Fruit fly (Drosophila melanogaster) whole organism, embryonic: ENCODE results near the gene CG7497.

ENCODE experiments used
- CG12299 ChIP-seq: fragments of 200-800 bp; sonication (Bioruptor generic); optimal IDR thresholded peaks from 2 replicates; lab custom pipeline; 2018; ENCODE audit warnings: missing biosample characterization, mild to moderate bottlenecking, missing genetic modification characterization
- CG12744 ChIP-seq: fragments of 200-800 bp; sonication (Bioruptor generic); optimal IDR thresholded peaks from 2 replicates; lab custom pipeline; 2016; ENCODE audit warnings: missing biosample characterization, missing genetic modification characterization
- CG14014 ChIP-seq: fragments of 200-800 bp; sonication (Bioruptor generic); IDR thresholded peaks from 2 replicates; pipeline ENCODE4 v1.3.6; 2022; ENCODE audit warnings: missing biosample characterization, missing genetic modification characterization
- CG15479 ChIP-seq: fragments of 200-800 bp; sonication (Bioruptor generic); optimal IDR thresholded peaks from 3 replicates; lab custom pipeline; 2019; ENCODE audit warnings: missing biosample characterization, mild to moderate bottlenecking, missing genetic modification characterization, moderate library complexity
- CG1647 ChIP-seq: fragments of 200-800 bp; sonication (Bioruptor generic); optimal IDR thresholded peaks from 3 replicates; lab custom pipeline; 2016; ENCODE audit warnings: missing biosample characterization, missing genetic modification characterization
- CG17328 ChIP-seq: fragments of 200-800 bp; sonication (Bioruptor generic); IDR thresholded peaks from 2 replicates; pipeline ENCODE4 v1.3.6; 2022; ENCODE audit warnings: missing biosample characterization, missing genetic modification characterization
- CG18262 ChIP-seq: fragments of 200-800 bp; optimal IDR thresholded peaks from 3 replicates; lab custom pipeline; 2019; ENCODE audit warnings: missing biosample characterization, mild to moderate bottlenecking, missing genetic modification characterization, moderate library complexity
- CG2116 ChIP-seq: fragments of 200-800 bp; sonication (Bioruptor generic); optimal IDR thresholded peaks from 3 replicates; lab custom pipeline; 2018; ENCODE audit warnings: missing biosample characterization, mild to moderate bottlenecking, missing genetic modification characterization
- CG30020 ChIP-seq: fragments of 200-800 bp; optimal IDR thresholded peaks from 2 replicates; lab custom pipeline; 2019; ENCODE audit warnings: missing biosample characterization, mild to moderate bottlenecking, missing genetic modification characterization, moderate library complexity
- CG3726 ChIP-seq: fragments of 200-800 bp; sonication (Bioruptor generic); IDR thresholded peaks from 3 replicates; pipeline ENCODE4, ENCODE4 v1.3.6; 2022; ENCODE audit warnings: missing biosample characterization, missing genetic modification characterization
- CG3838 ChIP-seq: fragments of 200-800 bp; sonication (Bioruptor generic); optimal IDR thresholded peaks from 3 replicates; lab custom pipeline; 2016; ENCODE audit warnings: missing biosample characterization, missing genetic modification characterization
- CG4328 ChIP-seq: fragments of 200-800 bp; sonication (Bioruptor generic); optimal IDR thresholded peaks from 3 replicates; lab custom pipeline; 2017; ENCODE audit warnings: missing biosample characterization, missing genetic modification reagents, missing genetic modification characterization
- CG4730 ChIP-seq: fragments of 200-800 bp; sonication (Bioruptor generic); IDR thresholded peaks from 2 replicates; pipeline ENCODE4 v1.3.6; 2022; ENCODE audit warnings: missing biosample characterization, missing genetic modification characterization
- CG8924 ChIP-seq: fragments of 200-800 bp; optimal IDR thresholded peaks from 3 replicates; lab custom pipeline; 2019; ENCODE audit warnings: missing biosample characterization, mild to moderate bottlenecking, missing genetic modification characterization, moderate library complexity
- CG9437 ChIP-seq: fragments of 200-800 bp; sonication (Bioruptor generic); optimal IDR thresholded peaks from 2 replicates; lab custom pipeline; 2018; ENCODE audit warnings: missing biosample characterization, mild to moderate bottlenecking, missing genetic modification characterization
- CG9876 ChIP-seq: fragments of 200-800 bp; sonication (Bioruptor generic); optimal IDR thresholded peaks from 2 replicates; lab custom pipeline; 2016; ENCODE audit warnings: missing biosample characterization, missing genetic modification characterization
- Camta ChIP-seq: fragments of 200-800 bp; sonication (Bioruptor generic); optimal IDR thresholded peaks from 2 replicates; lab custom pipeline; 2016; ENCODE audit warnings: missing biosample characterization, missing genetic modification characterization
- D ChIP-seq, 2 experiments: fragments of 200-800 bp in 1 of 2; fragments of >200 bp in 1 of 2; sonication (Bioruptor generic) in 1 of 2; optimal IDR thresholded peaks; 2 replicates in 1 of 2; 3 replicates in 1 of 2; lab custom pipeline; 2017; ENCODE audit warnings: mild to moderate bottlenecking in 1 of 2, missing biosample characterization in 1 of 2, missing genetic modification characterization in 1 of 2, missing genetic modification reagents in 1 of 2
- Dll ChIP-seq: fragments of 200-800 bp; sonication (Bioruptor generic); IDR thresholded peaks from 4 replicates; pipeline ENCODE4 v1.3.6; 2022; ENCODE audit warnings: missing biosample characterization, missing genetic modification characterization; ENCODE audit not compliant: partially characterized antibody
- Doc3 ChIP-seq: fragments of 200-800 bp; sonication (Bioruptor generic); IDR thresholded peaks from 3 replicates; pipeline ENCODE4 v1.3.6; 2022; ENCODE audit warnings: missing biosample characterization, missing genetic modification characterization; ENCODE audit not compliant: partially characterized antibody
- Elba2 ChIP-seq: fragments of 200-800 bp; sonication (Bioruptor generic); optimal IDR thresholded peaks from 3 replicates; lab custom pipeline; 2016; ENCODE audit warnings: missing biosample characterization, missing genetic modification characterization
- Gsc ChIP-seq: fragments of 200-800 bp; sonication (Bioruptor generic); IDR thresholded peaks from 2 replicates; pipeline ENCODE4 v1.3.6; 2022; ENCODE audit warnings: missing biosample characterization, missing genetic modification characterization
- MBD-R2 ChIP-seq: fragments of 200-800 bp; sonication (Bioruptor generic); IDR thresholded peaks from 2 replicates; pipeline ENCODE4 v1.3.6; 2022; ENCODE audit warnings: missing biosample characterization, missing genetic modification characterization
- Pdp1 ChIP-seq, 2 experiments: fragments of 200-800 bp; sonication (Bioruptor generic); optimal IDR thresholded peaks; 3 replicates each; lab custom pipeline; 2016; ENCODE audit warnings: missing biosample characterization in 2 of 2, missing genetic modification characterization in 2 of 2, mild to moderate bottlenecking in 1 of 2, moderate library complexity in 1 of 2
- Ravus ChIP-seq: fragments of 200-800 bp; sonication (Bioruptor generic); IDR thresholded peaks from 2 replicates; pipeline ENCODE4 v1.3.6; 2022; ENCODE audit warnings: missing biosample characterization, missing genetic modification characterization
- Rfx ChIP-seq: fragments of 200-800 bp; sonication (Bioruptor generic); IDR thresholded peaks from 2 replicates; pipeline ENCODE4 v1.3.6; 2022; ENCODE audit warnings: missing biosample characterization, missing genetic modification characterization
- Stat92E ChIP-seq, 3 experiments: fragments of >200 bp in 2 of 3; fragments of 200-800 bp in 1 of 3; sonication (Bioruptor generic) in 1 of 3; optimal IDR thresholded peaks; 2 replicates each; lab custom pipeline; 2017 to 2019; ENCODE audit warnings: missing biosample characterization in 3 of 3, missing genetic modification characterization in 3 of 3, mild to moderate bottlenecking in 1 of 3, moderate library complexity in 1 of 3
- Taf1 ChIP-seq: fragments of 200-800 bp; sonication (Bioruptor generic); IDR thresholded peaks from 2 replicates; pipeline ENCODE4 v1.3.6; 2022; ENCODE audit warnings: missing biosample characterization, missing genetic modification characterization
- Usf ChIP-seq: fragments of 200-800 bp; sonication (Bioruptor generic); optimal IDR thresholded peaks from 2 replicates; lab custom pipeline; 2017; ENCODE audit warnings: missing genotype, missing biosample characterization, missing genetic modification characterization
- YL-1 ChIP-seq: fragments of 200-800 bp; sonication (Bioruptor generic); optimal IDR thresholded peaks from 3 replicates; lab custom pipeline; 2017; ENCODE audit warnings: missing biosample characterization, mild to moderate bottlenecking, missing genetic modification characterization
- br ChIP-seq: fragments of >200 bp; optimal IDR thresholded peaks from 2 replicates; lab custom pipeline; 2017
- da ChIP-seq: fragments of 200-800 bp; sonication (Bioruptor generic); optimal IDR thresholded peaks from 2 replicates; lab custom pipeline; 2016; ENCODE audit warnings: missing biosample characterization, missing genetic modification characterization
- dysf ChIP-seq: fragments of 200-800 bp; sonication (Bioruptor generic); IDR thresholded peaks from 3 replicates; pipeline ENCODE4 v1.3.6; 2022; ENCODE audit warnings: missing biosample characterization, missing genetic modification characterization
- eve ChIP-seq, 2 experiments: fragments of >200 bp; optimal IDR thresholded peaks; 2 replicates each; lab custom pipeline; 2017; ENCODE audit warnings: missing biosample characterization in 2 of 2, missing genetic modification characterization in 2 of 2
- fd64A ChIP-seq: fragments of 200-800 bp; sonication (Bioruptor generic); optimal IDR thresholded peaks from 3 replicates; lab custom pipeline; 2018; ENCODE audit warnings: missing biosample characterization, mild to moderate bottlenecking, missing genetic modification characterization
- fd96Cb ChIP-seq: fragments of 200-800 bp; sonication (Bioruptor generic); optimal IDR thresholded peaks from 2 replicates; lab custom pipeline; 2018; ENCODE audit warnings: missing biosample characterization, mild to moderate bottlenecking, missing genetic modification characterization, moderate library complexity
- grn ChIP-seq: fragments of 200-800 bp; sonication (Bioruptor generic); optimal IDR thresholded peaks from 3 replicates; lab custom pipeline; 2017; ENCODE audit warnings: missing biosample characterization, missing genetic modification characterization
- h ChIP-seq: fragments of >200 bp; optimal IDR thresholded peaks from 2 replicates; lab custom pipeline; 2017
- jigr1 ChIP-seq: fragments of 200-800 bp; sonication (Bioruptor generic); IDR thresholded peaks from 3 replicates; pipeline ENCODE4 v1.3.6; 2022; ENCODE audit warnings: missing biosample characterization, missing genetic modification characterization
- lmd ChIP-seq: fragments of 200-800 bp; sonication (Bioruptor generic); IDR thresholded peaks from 2 replicates; pipeline ENCODE4 v1.3.6; 2022; ENCODE audit warnings: missing biosample characterization, missing genetic modification characterization
- lola ChIP-seq, 3 experiments: fragments of >200 bp in 2 of 3; fragments of 200-800 bp in 1 of 3; sonication (Bioruptor generic) in 1 of 3; optimal IDR thresholded peaks; 2 replicates each; lab custom pipeline; 2017 to 2019; ENCODE audit warnings: missing biosample characterization in 3 of 3, missing genetic modification characterization in 3 of 3, mild to moderate bottlenecking in 1 of 3, moderate library complexity in 1 of 3
- mld ChIP-seq: fragments of 200-800 bp; sonication (Bioruptor generic); IDR thresholded peaks from 3 replicates; pipeline ENCODE4 v1.3.6; 2022; ENCODE audit warnings: missing biosample characterization, missing genetic modification characterization; ENCODE audit not compliant: partially characterized antibody
- pan ChIP-seq, 4 experiments: fragments of >200 bp in 3 of 4; fragments of 200-800 bp in 1 of 4; sonication (Bioruptor generic) in 1 of 4; optimal IDR thresholded peaks in 3 of 4; IDR thresholded peaks in 1 of 4; 2 replicates each; pipeline versions ENCODE4 v1.3.6 to Lab custom; 2017 to 2022; ENCODE audit warnings: missing biosample characterization in 2 of 4, missing genetic modification characterization in 2 of 4, mixed read lengths in 1 of 4
- peb ChIP-seq: fragments of 200-800 bp; sonication (Bioruptor generic); IDR thresholded peaks from 2 replicates; pipeline ENCODE4 v1.3.6; 2022; ENCODE audit warnings: missing biosample characterization, missing genetic modification characterization
- slp2 ChIP-seq: fragments of 200-800 bp; sonication (Bioruptor generic); optimal IDR thresholded peaks from 2 replicates; lab custom pipeline; 2016; ENCODE audit warnings: missing biosample characterization, missing genetic modification characterization
- sr ChIP-seq: fragments of 200-800 bp; sonication (Bioruptor generic); IDR thresholded peaks from 3 replicates; pipeline ENCODE4 v1.3.6; 2022; ENCODE audit warnings: missing biosample characterization, missing genetic modification characterization
- tio ChIP-seq: fragments of 200-800 bp; sonication (Bioruptor generic); optimal IDR thresholded peaks from 2 replicates; lab custom pipeline; 2017; ENCODE audit warnings: missing biosample characterization, missing genetic modification characterization, inconsistent platforms
- toy ChIP-seq: fragments of 200-800 bp; sonication (Bioruptor generic); IDR thresholded peaks from 2 replicates; pipeline ENCODE4 v1.3.6; 2022; ENCODE audit warnings: missing biosample characterization, missing genetic modification characterization

CG7497 gene

DNA sequence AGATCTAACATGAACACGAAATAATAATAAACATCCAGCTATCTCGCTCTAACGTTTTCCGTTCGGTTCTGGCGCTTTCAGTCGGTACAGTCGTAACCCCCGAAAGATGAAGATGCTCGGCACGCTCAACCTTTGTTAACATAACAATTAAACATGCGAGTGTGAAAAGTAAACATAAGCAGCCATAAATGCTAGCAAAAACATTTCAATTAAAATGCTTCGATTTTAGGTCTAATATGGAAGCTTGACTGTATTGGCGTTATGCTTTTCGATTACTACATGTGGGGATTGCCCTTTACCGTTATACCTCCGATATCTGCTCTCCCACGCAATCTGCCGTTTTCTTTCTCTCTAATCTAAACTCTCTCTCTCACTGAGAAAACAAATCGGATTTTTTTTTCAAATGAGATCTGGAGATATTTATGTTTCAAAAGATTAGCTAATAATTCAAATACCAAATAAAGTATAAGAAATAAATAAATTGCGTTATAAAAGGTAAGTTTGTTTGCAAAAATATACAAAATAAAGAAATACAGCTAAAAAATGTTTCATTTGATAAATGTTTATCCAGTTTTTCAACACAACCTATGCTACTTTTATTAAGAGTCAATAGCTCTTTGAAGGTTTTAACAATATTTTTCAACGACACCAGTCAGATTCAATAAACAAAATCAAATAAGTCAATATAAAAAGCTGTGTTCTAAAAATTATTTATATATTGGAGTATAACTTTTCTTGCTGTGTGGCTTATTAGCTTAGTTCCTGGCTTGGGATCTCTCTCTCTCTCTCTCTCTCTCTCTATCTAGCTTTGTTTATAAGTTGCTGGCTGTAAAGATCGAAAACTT, 25.4 kb downstream of the CG7497 start (continued):
- TF ChIP-seq MBD-R2 (peak; percentile 89), jigr1 (peak; percentile 70; the same call in 2 of the 3 replicates), Elba2 (GFP tag; lab: Kevin White, UChicago) (no peak), CG3838 (GFP tag; lab: Kevin White, UChicago) (peak; percentile 49), h (no peak), D (optimal IDR thresholded peaks at IDR 0.05; lab: Kevin White, UChicago) (no peak), D (GFP tag; optimal IDR thresholded peaks at IDR 0.05; lab: Kevin White, UChicago) (peak; percentile 56), eve (GFP tag; optimal IDR thresholded peaks at IDR 0.05; lab: Kevin White, UChicago) (peak in 1 of 2 experiments; percentile 94), br (lab: Kevin White, UChicago) (no peak), CG12299 (tag; lab: Kevin White, UChicago) (peak; percentile 62), CG9876 (peak; percentile 90), CG15479 (GFP tag; lab: Kevin White, UChicago) (no peak), CG17328 (peak; percentile 93), CG2116 (GFP tag; lab: Kevin White, UChicago) (peak; percentile 59), peb (GFP tag; lab: Robert Waterston, UW) (peak; percentile 86), slp2 (GFP tag; lab: Kevin White, UChicago) (peak; percentile 84), CG3726 (GFP tag; lab: Robert Waterston, UW) (peak; percentile 79; the same call in 1 of the 3 replicates), pan (optimal IDR thresholded peaks at IDR 0.05; lab: Kevin White, UChicago) (no peak), pan (GFP tag; optimal IDR thresholded peaks at IDR 0.05 in 1 of 2, IDR thresholded peaks at IDR 0.05 in 1 of 2) (peak in 1 of 2 experiments; percentile 94), grn (GFP tag; lab: Kevin White, UChicago) (peak; percentile 30), Camta (peak; percentile 73), CG9437 (GFP tag; lab: Kevin White, UChicago) (peak; percentile 45), dysf (GFP tag; lab: Robert Waterston, UW) (peak; percentile 93), CG8924 (tag; lab: Kevin White, UChicago) (peak; percentile 79), CG4730 (peak; percentile 86), lola (GFP tag; optimal IDR thresholded peaks at IDR 0.05; lab: Kevin White, UChicago) (peak in 1 of 3 experiments; percentile 65), Taf1 (GFP tag; lab: Robert Waterston, UW) (peak; percentile 95), toy (peak; percentile 85), CG12744 (GFP tag; lab: Kevin White, UChicago) (peak; percentile 80), lmd (peak; percentile 94), Stat92E (GFP tag; optimal IDR thresholded peaks at IDR 0.05; lab: Kevin White, UChicago) (no peak), Gsc (GFP tag; lab: Robert Waterston, UW) (no peak), fd96Cb (tag; lab: Kevin White, UChicago) (peak; percentile 81), sr (GFP tag; lab: Robert Waterston, UW) (peak; percentile 90), Rfx (peak; percentile 98), Pdp1 (GFP tag; optimal IDR thresholded peaks at IDR 0.05; lab: Kevin White, UChicago) (peak; percentile 92 to 94), Dll (GFP tag; lab: Robert Waterston, UW) (no peak), fd64A (GFP tag; lab: Kevin White, UChicago) (peak; percentile 86), mld (GFP tag; lab: Robert Waterston, UW) (no peak), CG4328 (GFP tag; lab: Kevin White, UChicago) (no peak), Doc3 (GFP tag; lab: Robert Waterston, UW) (no peak), CG14014 (peak; percentile 92), Ravus (GFP tag; lab: Robert Waterston, UW) (peak; percentile 77), YL-1 (GFP tag; lab: Kevin White, UChicago) (peak; percentile 37), CG30020 (tag; lab: Kevin White, UChicago) (peak; percentile 6), tio (GFP tag; lab: Kevin White, UChicago) (peak; percentile 70), da (GFP tag; lab: Kevin White, UChicago) (peak; percentile 77), CG1647 (GFP tag; lab: Kevin White, UChicago) (peak; percentile 80), CG18262 (tag; lab: Kevin White, UChicago) (peak; percentile 68), Usf (GFP tag; lab: Kevin White, UChicago) (peak; percentile 45)
